Fruit fly (Drosophila melanogaster) whole organism, embryonic: ENCODE data around the gene CG15046.
A peak's percentile ranks its signal among the peaks of the same experiment; 100 is the strongest.

ENCODE experiments used
- Bdp1 ChIP-seq: fragments of 200-800 bp; sonication (Bioruptor generic); optimal IDR thresholded peaks from 3 replicates; lab custom pipeline; 2016; ENCODE audit warnings: missing biosample characterization, missing genetic modification characterization
- CG10543 ChIP-seq: fragments of 200-800 bp; sonication (Bioruptor generic); optimal IDR thresholded peaks from 3 replicates; lab custom pipeline; 2017; ENCODE audit warnings: missing biosample characterization, mild to moderate bottlenecking, missing genetic modification characterization, moderate library complexity
- CG11456 ChIP-seq: fragments of 200-800 bp; sonication (Bioruptor generic); IDR thresholded peaks from 3 replicates; pipeline ENCODE4 v1.3.6; 2022; ENCODE audit warnings: missing biosample characterization, missing genetic modification characterization
- CG13287 ChIP-seq: fragments of 200-800 bp; sonication (Bioruptor generic); IDR thresholded peaks from 2 replicates; pipeline ENCODE4 v1.3.6; 2022; ENCODE audit warnings: missing biosample characterization, missing genetic modification characterization; ENCODE audit not compliant: partially characterized antibody
- CG13894 ChIP-seq: fragments of 200-800 bp; sonication (Bioruptor generic); optimal IDR thresholded peaks from 3 replicates; lab custom pipeline; 2018; ENCODE audit warnings: missing biosample characterization, mild to moderate bottlenecking, missing genetic modification characterization, moderate library complexity
- CG14667 ChIP-seq: fragments of 200-800 bp; sonication (Bioruptor generic); IDR thresholded peaks from 2 replicates; pipeline ENCODE4 v1.3.6; 2022; ENCODE audit warnings: missing biosample characterization, missing genetic modification characterization
- CG17385 ChIP-seq: fragments of 200-800 bp; sonication (Bioruptor generic); optimal IDR thresholded peaks from 3 replicates; lab custom pipeline; 2018; ENCODE audit warnings: missing biosample characterization, mild to moderate bottlenecking, missing genetic modification characterization
- CG1832 ChIP-seq: fragments of 200-800 bp; sonication (Bioruptor generic); optimal IDR thresholded peaks from 2 replicates; lab custom pipeline; 2017; ENCODE audit warnings: missing biosample characterization, mild to moderate bottlenecking, missing genetic modification characterization, inconsistent platforms
- CG31388 ChIP-seq: fragments of 200-800 bp; sonication (Bioruptor generic); optimal IDR thresholded peaks from 2 replicates; lab custom pipeline; 2016; ENCODE audit warnings: missing biosample characterization, missing genetic modification characterization
- CG34376 ChIP-seq: fragments of 200-800 bp; sonication (Bioruptor generic); optimal IDR thresholded peaks from 2 replicates; lab custom pipeline; 2018; ENCODE audit warnings: missing biosample characterization, mild to moderate bottlenecking, missing genetic modification characterization
- CG3995 ChIP-seq: fragments of 200-800 bp; sonication (Bioruptor generic); optimal IDR thresholded peaks from 3 replicates; lab custom pipeline; 2016; ENCODE audit warnings: missing biosample characterization, missing genetic modification characterization
- CG42726 ChIP-seq: fragments of 200-800 bp; sonication (Bioruptor generic); IDR thresholded peaks from 2 replicates; pipeline ENCODE4 v1.3.6; 2022; ENCODE audit warnings: missing biosample characterization, missing genetic modification characterization; ENCODE audit not compliant: partially characterized antibody
- CG4730 ChIP-seq: fragments of 200-800 bp; sonication (Bioruptor generic); IDR thresholded peaks from 2 replicates; pipeline ENCODE4 v1.3.6; 2022; ENCODE audit warnings: missing biosample characterization, missing genetic modification characterization
- CG5245 ChIP-seq: fragments of 200-800 bp; sonication (Bioruptor generic); optimal IDR thresholded peaks from 3 replicates; lab custom pipeline; 2016; ENCODE audit warnings: missing biosample characterization, missing genetic modification characterization
- CG6272 ChIP-seq: fragments of 200-800 bp; sonication (Bioruptor generic); IDR thresholded peaks from 2 replicates; pipeline ENCODE4 v1.3.6; 2022; ENCODE audit warnings: missing biosample characterization, missing genetic modification characterization
- CG6791 ChIP-seq: fragments of 200-800 bp; sonication (Bioruptor generic); IDR thresholded peaks from 3 replicates; pipeline ENCODE4 v1.3.6; 2022; ENCODE audit warnings: missing biosample characterization, missing genetic modification characterization; ENCODE audit not compliant: partially characterized antibody
- Doc3 ChIP-seq: fragments of 200-800 bp; sonication (Bioruptor generic); IDR thresholded peaks from 3 replicates; pipeline ENCODE4 v1.3.6; 2022; ENCODE audit warnings: missing biosample characterization, missing genetic modification characterization; ENCODE audit not compliant: partially characterized antibody
- E2f1 ChIP-seq: fragments of 200-800 bp; sonication (Bioruptor generic); IDR thresholded peaks from 2 replicates; pipeline ENCODE4 v1.3.6; 2022; ENCODE audit warnings: missing biosample characterization, missing genetic modification characterization
- E2f2 ChIP-seq: fragments of 200-800 bp; sonication (Bioruptor generic); IDR thresholded peaks from 2 replicates; pipeline ENCODE4 v1.3.6; 2022; ENCODE audit warnings: missing biosample characterization, missing genetic modification characterization
- Ets97D ChIP-seq: fragments of 200-800 bp; sonication (Bioruptor generic); optimal IDR thresholded peaks from 3 replicates; lab custom pipeline; 2016; ENCODE audit warnings: missing biosample characterization, missing genetic modification characterization
- Fer1 ChIP-seq: fragments of 200-800 bp; sonication (Bioruptor generic); optimal IDR thresholded peaks from 2 replicates; lab custom pipeline; 2017; ENCODE audit warnings: missing biosample characterization, mild to moderate bottlenecking, missing genetic modification characterization
- HLH4C ChIP-seq: fragments of 200-800 bp; sonication (Bioruptor generic); IDR thresholded peaks from 3 replicates; pipeline ENCODE4 v1.3.6; 2022; ENCODE audit warnings: missing biosample characterization, missing genetic modification characterization; ENCODE audit not compliant: partially characterized antibody
- HmgZ ChIP-seq: fragments of 200-800 bp; sonication (Bioruptor generic); optimal IDR thresholded peaks from 2 replicates; lab custom pipeline; 2018; ENCODE audit warnings: missing biosample characterization, mild to moderate bottlenecking, missing genetic modification characterization
- Lhr ChIP-seq: fragments of 200-800 bp; sonication (Bioruptor generic); optimal IDR thresholded peaks from 3 replicates; lab custom pipeline; 2017; ENCODE audit warnings: mild to moderate bottlenecking, missing biosample characterization, missing genetic modification reagents, missing genetic modification characterization
- NC2α ChIP-seq: fragments of 200-800 bp; sonication (Bioruptor generic); optimal IDR thresholded peaks from 2 replicates; lab custom pipeline; 2016; ENCODE audit warnings: missing biosample characterization, missing genetic modification characterization
- Pdp1 ChIP-seq, 2 experiments: fragments of 200-800 bp; sonication (Bioruptor generic); optimal IDR thresholded peaks; 3 replicates each; lab custom pipeline; 2016; ENCODE audit warnings: missing biosample characterization in 2 of 2, missing genetic modification characterization in 2 of 2, mild to moderate bottlenecking in 1 of 2, moderate library complexity in 1 of 2
- Rfx ChIP-seq: fragments of 200-800 bp; sonication (Bioruptor generic); IDR thresholded peaks from 2 replicates; pipeline ENCODE4 v1.3.6; 2022; ENCODE audit warnings: missing biosample characterization, missing genetic modification characterization
- Side ChIP-seq: fragments of 200-800 bp; sonication (Bioruptor generic); optimal IDR thresholded peaks from 2 replicates; lab custom pipeline; 2016; ENCODE audit warnings: missing biosample characterization, missing genetic modification characterization
- al ChIP-seq: fragments of 200-800 bp; sonication (Bioruptor generic); IDR thresholded peaks from 2 replicates; pipeline ENCODE4 v1.3.6; 2022; ENCODE audit warnings: missing biosample characterization, missing genetic modification characterization
- ara ChIP-seq: fragments of 200-800 bp; sonication (Bioruptor generic); IDR thresholded peaks from 2 replicates; pipeline ENCODE4 v1.3.6; 2022; ENCODE audit warnings: missing biosample characterization, missing genetic modification characterization
- ato ChIP-seq: fragments of 200-800 bp; sonication (Bioruptor generic); IDR thresholded peaks from 2 replicates; pipeline ENCODE4 v1.3.6; 2022; ENCODE audit warnings: missing biosample characterization, missing genetic modification characterization; ENCODE audit not compliant: partially characterized antibody
- chn ChIP-seq: fragments of 200-800 bp; sonication (Bioruptor generic); optimal IDR thresholded peaks from 2 replicates; lab custom pipeline; 2016; ENCODE audit warnings: missing biosample characterization, missing genetic modification characterization
- ewg ChIP-seq: fragments of 200-800 bp; sonication (Bioruptor generic); optimal IDR thresholded peaks from 3 replicates; lab custom pipeline; 2017; ENCODE audit warnings: mild to moderate bottlenecking, missing biosample characterization, missing genetic modification reagents, missing genetic modification characterization
- gcm2 ChIP-seq: fragments of 200-800 bp; sonication (Bioruptor generic); optimal IDR thresholded peaks from 2 replicates; lab custom pipeline; 2016; ENCODE audit warnings: missing biosample characterization, missing genetic modification characterization
- gem ChIP-seq: fragments of 200-800 bp; sonication (Bioruptor generic); optimal IDR thresholded peaks from 2 replicates; lab custom pipeline; 2019; ENCODE audit warnings: missing biosample characterization, mild to moderate bottlenecking, missing genetic modification characterization, moderate library complexity
- ham ChIP-seq: fragments of 200-800 bp; sonication (Bioruptor generic); IDR thresholded peaks from 2 replicates; pipeline ENCODE4 v1.3.6; 2022; ENCODE audit warnings: missing biosample characterization, missing genetic modification characterization
- knrl ChIP-seq: fragments of 200-800 bp; sonication (Bioruptor generic); IDR thresholded peaks from 3 replicates; pipeline ENCODE4 v1.3.6; 2022; ENCODE audit warnings: missing biosample characterization, missing genetic modification characterization; ENCODE audit not compliant: partially characterized antibody
- mld ChIP-seq: fragments of 200-800 bp; sonication (Bioruptor generic); IDR thresholded peaks from 3 replicates; pipeline ENCODE4 v1.3.6; 2022; ENCODE audit warnings: missing biosample characterization, missing genetic modification characterization; ENCODE audit not compliant: partially characterized antibody
- nau ChIP-seq: fragments of 200-800 bp; sonication (Bioruptor generic); optimal IDR thresholded peaks from 3 replicates; lab custom pipeline; 2017; ENCODE audit warnings: missing biosample characterization, mild to moderate bottlenecking, missing genetic modification characterization, missing genetic modification reagents
- nerfin-2 ChIP-seq: fragments of 200-800 bp; sonication (Bioruptor generic); IDR thresholded peaks from 2 replicates; pipeline ENCODE4 v1.3.6; 2022; ENCODE audit warnings: missing biosample characterization, missing genetic modification characterization; ENCODE audit not compliant: partially characterized antibody
- oc ChIP-seq: fragments of 200-800 bp; sonication (Bioruptor generic); optimal IDR thresholded peaks from 2 replicates; lab custom pipeline; 2018; ENCODE audit warnings: missing biosample characterization, mild to moderate bottlenecking, missing genetic modification characterization, moderate library complexity
- org-1 ChIP-seq: fragments of 200-800 bp; sonication (Bioruptor generic); optimal IDR thresholded peaks from 2 replicates; lab custom pipeline; 2017; ENCODE audit warnings: missing biosample characterization, missing genetic modification characterization
- peb ChIP-seq: fragments of 200-800 bp; sonication (Bioruptor generic); IDR thresholded peaks from 2 replicates; pipeline ENCODE4 v1.3.6; 2022; ENCODE audit warnings: missing biosample characterization, missing genetic modification characterization
- pzg ChIP-seq: fragments of 200-800 bp; sonication (Bioruptor generic); optimal IDR thresholded peaks from 3 replicates; lab custom pipeline; 2018; ENCODE audit warnings: missing biosample characterization, mild to moderate bottlenecking, missing genetic modification characterization, moderate library complexity
- so ChIP-seq: fragments of 200-800 bp; sonication (Bioruptor generic); IDR thresholded peaks from 3 replicates; pipeline ENCODE4 v1.3.6; 2022; ENCODE audit warnings: missing biosample characterization, missing genetic modification characterization
- tgo ChIP-seq: fragments of 200-800 bp; sonication (Bioruptor generic); IDR thresholded peaks from 3 replicates; pipeline ENCODE4 v1.3.6; 2022; ENCODE audit warnings: missing biosample characterization, missing genetic modification characterization
- tx ChIP-seq: fragments of 200-800 bp; sonication (Bioruptor generic); optimal IDR thresholded peaks from 2 replicates; lab custom pipeline; 2016; ENCODE audit warnings: missing biosample characterization, missing genetic modification characterization
- unpg ChIP-seq: fragments of 200-800 bp; sonication (Bioruptor generic); optimal IDR thresholded peaks from 3 replicates; lab custom pipeline; 2018; ENCODE audit warnings: missing biosample characterization, mild to moderate bottlenecking, missing genetic modification characterization, moderate library complexity
- vnd ChIP-seq: fragments of 200-800 bp; sonication (Bioruptor generic); IDR thresholded peaks from 3 replicates; pipeline ENCODE4 v1.3.6; 2022; ENCODE audit warnings: missing biosample characterization, missing genetic modification characterization; ENCODE audit not compliant: partially characterized antibody
- wek ChIP-seq: fragments of 200-800 bp; sonication (Bioruptor generic); optimal IDR thresholded peaks from 3 replicates; lab custom pipeline; 2018; ENCODE audit warnings: missing biosample characterization, mild to moderate bottlenecking, missing genetic modification characterization, moderate library complexity

Gene CG15046

DNA sequence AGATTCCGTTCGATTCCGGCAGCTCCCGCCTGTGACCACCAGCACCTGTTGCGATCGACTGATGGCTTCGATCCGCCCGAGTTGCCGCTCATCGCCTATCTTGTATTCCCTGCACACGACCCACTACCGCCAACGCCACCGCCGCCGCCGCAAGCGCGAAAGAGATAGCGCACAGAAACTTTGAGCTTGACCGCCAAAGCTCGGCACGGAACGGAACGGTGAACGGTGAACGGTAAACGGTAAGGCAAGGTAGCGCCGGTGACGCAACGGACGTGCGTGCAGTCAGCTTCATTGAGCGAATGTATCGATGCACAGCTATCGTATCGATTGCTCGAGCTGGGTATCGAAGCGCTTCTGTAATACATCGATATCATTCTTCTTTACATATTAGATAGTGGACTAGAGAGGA is 22.9 kb upstream of the CG15046 start, which contains the start of gene Ggt-1:
Gene Ggt-1, minus strand, starts transcription at position 251 of the 409 bp plus-strand sequence.
- TF ChIP-seq tgo (GFP tag; lab: Robert Waterston, UW) = no peak
- TF ChIP-seq org-1 = no peak
- TF ChIP-seq NC2α (GFP tag; lab: Kevin White, UChicago) = no peak
- no peak for TF ChIP-seq nau (GFP tag; lab: Kevin White, UChicago)
- peak; percentile 3 for TF ChIP-seq wek (GFP tag; lab: Kevin White, UChicago)
- TF ChIP-seq CG5245 (GFP tag; lab: Kevin White, UChicago) = no peak
- TF ChIP-seq Fer1 (GFP tag; lab: Kevin White, UChicago) = peak; percentile 6
- peak; percentile 35 for TF ChIP-seq CG34376 (GFP tag; lab: Kevin White, UChicago)
- peak; percentile 69 for TF ChIP-seq CG10543
- TF ChIP-seq ara (GFP tag; lab: Robert Waterston, UW) = no peak
- no peak for TF ChIP-seq unpg (GFP tag; lab: Kevin White, UChicago)
- TF ChIP-seq chn = peak; percentile 1
- TF ChIP-seq HmgZ (tag; lab: Kevin White, UChicago) = peak; percentile 16
- no peak for TF ChIP-seq ewg (GFP tag; lab: Kevin White, UChicago)
- TF ChIP-seq CG31388 (GFP tag; lab: Kevin White, UChicago) = no peak
- no peak for TF ChIP-seq al
- peak; percentile 91 for TF ChIP-seq mld (GFP tag; lab: Robert Waterston, UW)
- no peak for TF ChIP-seq CG4730 (GFP tag; lab: Robert Waterston, UW)
- TF ChIP-seq knrl = peak; percentile 91
- no peak for TF ChIP-seq gem (tag; lab: Kevin White, UChicago)
- peak; percentile 97 for TF ChIP-seq CG13287 (GFP tag; lab: Robert Waterston, UW)
- no peak for TF ChIP-seq E2f1 (GFP tag; lab: Robert Waterston, UW)
- TF ChIP-seq Lhr (GFP tag; lab: Kevin White, UChicago) = peak; percentile 65
- peak; percentile 84 for TF ChIP-seq CG42726
- TF ChIP-seq Rfx (GFP tag; lab: Robert Waterston, UW) = peak; percentile 33; the same call in 1 of the 2 replicates
- TF ChIP-seq CG13894 (tag; lab: Kevin White, UChicago) = peak; percentile 61
- TF ChIP-seq CG6272 (GFP tag; lab: Robert Waterston, UW) = no peak
- no peak for TF ChIP-seq oc (tag; lab: Kevin White, UChicago)
- no peak for TF ChIP-seq tx (GFP tag; lab: Kevin White, UChicago)
- peak; percentile 46; the same call in 1 of the 2 replicates for TF ChIP-seq E2f2 (GFP tag; lab: Robert Waterston, UW)
- TF ChIP-seq CG3995 (GFP tag; lab: Kevin White, UChicago) = peak; percentile 97
- no peak for TF ChIP-seq Bdp1 (GFP tag; lab: Kevin White, UChicago)
- TF ChIP-seq ato (GFP tag; lab: Robert Waterston, UW) = peak; percentile 94
- no peak for TF ChIP-seq CG17385 (GFP tag; lab: Kevin White, UChicago)
- TF ChIP-seq peb (GFP tag; lab: Robert Waterston, UW) = no peak
- TF ChIP-seq CG11456 = no peak
- peak; percentile 34 for TF ChIP-seq gcm2 (GFP tag; lab: Kevin White, UChicago)
- TF ChIP-seq Ets97D = peak; percentile 65
- peak; percentile 95 for TF ChIP-seq CG6791 (GFP tag; lab: Robert Waterston, UW)
- peak; percentile 97 for TF ChIP-seq nerfin-2 (GFP tag; lab: Robert Waterston, UW)
- TF ChIP-seq Doc3 (GFP tag; lab: Robert Waterston, UW) = peak; percentile 91
- peak; percentile 50; the same call in 1 of the 3 replicates for TF ChIP-seq so (GFP tag; lab: Robert Waterston, UW)
- TF ChIP-seq CG14667 (GFP tag; lab: Robert Waterston, UW) = no peak
- TF ChIP-seq pzg = peak; percentile 76
- TF ChIP-seq ham (GFP tag; lab: Robert Waterston, UW) = no peak
- peak; percentile 98 for TF ChIP-seq HLH4C (GFP tag; lab: Robert Waterston, UW)
- TF ChIP-seq CG1832 (GFP tag; lab: Kevin White, UChicago) = peak; percentile 57
- peak in 1 of 2 experiments; percentile 93 for TF ChIP-seq Pdp1 (GFP tag; optimal IDR thresholded peaks at IDR 0.05; lab: Kevin White, UChicago)
- no peak for TF ChIP-seq Side (GFP tag; lab: Kevin White, UChicago)
- TF ChIP-seq vnd (GFP tag; lab: Robert Waterston, UW) = peak; percentile 93
